Worm (Caenorhabditis elegans): ENCODE measurements around the gene F21A3.3.

F21A3.3 gene

DNA sequence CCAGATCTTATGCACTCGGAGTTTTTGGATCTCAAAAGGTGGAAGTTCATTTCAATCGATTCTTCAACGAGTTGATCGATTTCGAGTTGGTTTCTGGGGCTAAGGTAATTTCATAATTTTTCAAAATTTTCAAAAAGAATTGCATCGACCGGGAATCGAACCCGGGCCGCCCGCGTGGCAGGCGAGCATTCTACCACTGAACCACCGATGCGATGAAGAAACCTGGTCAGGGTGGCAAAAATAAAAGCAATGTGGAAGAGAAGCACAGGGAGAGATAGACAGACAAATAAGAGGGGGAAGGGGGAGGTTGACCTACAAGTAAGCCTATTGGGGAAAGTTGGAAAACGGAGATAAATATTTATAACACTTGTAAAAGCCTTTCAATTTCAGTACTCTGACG, 12.4 kb upstream of the F21A3.3 start (continued):
- TF ChIP-seq egl-18 (GFP tag; IDR thresholded peaks at IDR 0.05) (no peak), F57A8.1 (GFP tag; optimal IDR thresholded peaks at IDR 0.05) (no peak), ceh-91 (GFP tag; IDR thresholded peaks at IDR 0.05) (no peak), Y79H2A.3 (GFP tag; conservative IDR thresholded peaks at IDR 0.05) (no peak), repo-1 (tag; optimal IDR thresholded peaks at IDR 0.05) (no peak), dpl-1 (GFP tag; optimal IDR thresholded peaks at IDR 0.05) (no peak), zfh-2 (GFP tag; conservative IDR thresholded peaks at IDR 0.05) (no peak; the same call in 1 of the 2 replicates), D2030.7 (GFP tag; IDR thresholded peaks at IDR 0.05) (peak; percentile 75), ztf-6 (GFP tag; IDR thresholded peaks at IDR 0.05) (no peak), lir-1 (GFP tag; conservative IDR thresholded peaks at IDR 0.05) (0 out of 2 replicates have a peak, but pooled peaks have one; percentile 52), F10E7.11 (tag; optimal IDR thresholded peaks at IDR 0.05) (no peak), zim-3 (tag; optimal IDR thresholded peaks at IDR 0.05) (no peak), Y53G8AR.9 (GFP tag; conservative IDR thresholded peaks at IDR 0.05) (no peak), hrde-1 (tag; optimal IDR thresholded peaks at IDR 0.05; ENCODE audit: borderline replicate concordance) (no peak), B0261.1 (tag; optimal IDR thresholded peaks at IDR 0.05) (peak; percentile 85), cebp-1 (GFP tag; IDR thresholded peaks at IDR 0.05) (peak; percentile 44; the same call in 1 of the 2 replicates), cebp-1 (tag; optimal IDR thresholded peaks at IDR 0.05) (no peak), F57C9.4 (tag; optimal IDR thresholded peaks at IDR 0.05) (no peak), snpc-3.4 (tag; optimal IDR thresholded peaks at IDR 0.05) (no peak), cebp-2 (GFP tag; IDR thresholded peaks at IDR 0.05) (no peak), C06A6.2 (GFP tag; conservative IDR thresholded peaks at IDR 0.05) (no peak), rcor-1 (GFP tag; IDR thresholded peaks at IDR 0.05) (no peak), dpff-1 (tag; optimal IDR thresholded peaks at IDR 0.05) (no peak), snpc-1.3 (tag; optimal IDR thresholded peaks at IDR 0.05; ENCODE audit: insufficient read depth) (no peak), C17E4.6 (GFP tag; IDR thresholded peaks at IDR 0.05) (no peak), athp-1 (tag; optimal IDR thresholded peaks at IDR 0.05) (peak; percentile 52), nhr-120 (GFP tag; IDR thresholded peaks at IDR 0.05) (0 out of 2 replicates have a peak, but pooled peaks have one; percentile 30), ceh-58 (GFP tag; IDR thresholded peaks at IDR 0.05) (0 out of 2 replicates have a peak, but pooled peaks have one; percentile 62), T26A5.8 (tag; optimal IDR thresholded peaks at IDR 0.05) (no peak), aptf-2 (GFP tag; conservative IDR thresholded peaks at IDR 0.05) (no peak), sptf-2 (GFP tag; optimal IDR thresholded peaks at IDR 0.05) (no peak), hsf-1 (GFP tag; IDR thresholded peaks at IDR 0.05) (0 out of 2 replicates have a peak, but pooled peaks have one; percentile 42), F22D6.2 (tag; optimal IDR thresholded peaks at IDR 0.05) (no peak), mxl-1 (tag; optimal IDR thresholded peaks at IDR 0.05) (no peak), ama-1 (optimal IDR thresholded peaks at IDR 0.05) (no peak), ama-1 (GFP tag; optimal IDR thresholded peaks at IDR 0.05) (no peak), unc-62 (GFP tag; optimal IDR thresholded peaks at IDR 0.05) (no peak), chd-7 (tag; optimal IDR thresholded peaks at IDR 0.05) (peak; percentile 19), dox-1 (GFP tag; IDR thresholded peaks at IDR 0.05) (peak; percentile 63), fkh-3 (tag; optimal IDR thresholded peaks at IDR 0.05) (no peak), ztf-28 (GFP tag; IDR thresholded peaks at IDR 0.05) (peak; percentile 70; the same call in 1 of the 2 replicates), gei-17 (GFP tag; optimal IDR thresholded peaks at IDR 0.05) (no peak), atf-7 (tag; optimal IDR thresholded peaks at IDR 0.05) (no peak), tlf-1 (GFP tag; optimal IDR thresholded peaks at IDR 0.05) (no peak), him-1 (tag; optimal IDR thresholded peaks at IDR 0.05) (peak; percentile 20), ztf-25 (GFP tag; IDR thresholded peaks at IDR 0.05) (no peak), mcd-1 (GFP tag; IDR thresholded peaks at IDR 0.05) (peak; percentile 56; the same call in 1 of the 2 replicates), egl-44 (GFP tag; IDR thresholded peaks at IDR 0.05) (no peak), tbp1 (GFP tag; optimal IDR thresholded peaks at IDR 0.05) (peak; percentile 93), B0035.1 (tag; optimal IDR thresholded peaks at IDR 0.05) (no peak)

All from whole organism, young adult.